Worm (Caenorhabditis elegans) whole organism, L2 larva: ENCODE measurements around the gene nspg-13.

Experiments
- C34F6.9 ChIP-seq: fragments of 150-350 bp; optimal IDR thresholded peaks from 2 replicates; lab custom pipeline; 2014; ENCODE audit warnings: missing biosample characterization, missing genetic modification characterization
- F13H6.1 ChIP-seq: sonication (generic microtip); optimal IDR thresholded peaks from 2 replicates; lab custom pipeline; 2016; ENCODE audit warnings: missing genetic modification characterization, missing compliant biosample characterization
- R02D3.7 ChIP-seq: fragments of 150-350 bp; optimal IDR thresholded peaks from 2 replicates; lab custom pipeline; 2014; ENCODE audit warnings: missing biosample characterization, missing genetic modification characterization
- ZK546.5 ChIP-seq: sonication (generic microtip); optimal IDR thresholded peaks from 2 replicates; lab custom pipeline; 2017; ENCODE audit warnings: missing biosample characterization, missing genetic modification characterization
- ceh-16 ChIP-seq: fragments of 150-350 bp; optimal IDR thresholded peaks from 2 replicates; lab custom pipeline; 2014; ENCODE audit warnings: missing biosample characterization, missing genetic modification characterization
- crh-2 ChIP-seq: sonication (generic microtip); optimal IDR thresholded peaks from 2 replicates; lab custom pipeline; 2017; ENCODE audit warnings: missing biosample characterization, missing genetic modification characterization
- dmd-4 ChIP-seq: sonication (generic microtip); optimal IDR thresholded peaks from 2 replicates; lab custom pipeline; 2017; ENCODE audit warnings: missing biosample characterization, missing genetic modification characterization
- egl-27 ChIP-seq: sonication (generic microtip); optimal IDR thresholded peaks from 3 replicates; lab custom pipeline; 2017; ENCODE audit warnings: missing biosample characterization, missing genetic modification reagents, missing genetic modification characterization
- elt-1 ChIP-seq: fragments of 150-350 bp; optimal IDR thresholded peaks from 2 replicates; lab custom pipeline; 2014; ENCODE audit warnings: missing biosample characterization, missing genetic modification characterization
- elt-3 ChIP-seq: sonication (generic microtip); optimal IDR thresholded peaks from 2 replicates; lab custom pipeline; 2017; ENCODE audit warnings: missing biosample characterization, missing genetic modification characterization
- fos-1 ChIP-seq: fragments of 150-350 bp; optimal IDR thresholded peaks from 2 replicates; lab custom pipeline; 2014; ENCODE audit warnings: missing biosample characterization, missing genetic modification characterization
- gmeb-1 ChIP-seq: fragments of 150-350 bp; optimal IDR thresholded peaks from 2 replicates; lab custom pipeline; 2014; ENCODE audit warnings: missing biosample characterization, missing genetic modification characterization
- lin-11 ChIP-seq: fragments of 150-350 bp; sonication (generic microtip); optimal IDR thresholded peaks from 2 replicates; lab custom pipeline; 2014; ENCODE audit warnings: missing biosample characterization, missing genetic modification characterization, inconsistent platforms, mixed read lengths
- lin-39 ChIP-seq: fragments of 150-350 bp; optimal IDR thresholded peaks from 2 replicates; lab custom pipeline; 2014; ENCODE audit warnings: missing biosample characterization, missing genetic modification reagents, missing genetic modification characterization
- lsy-2 ChIP-seq, 2 experiments: fragments of 150-350 bp in 1 of 2; sonication (generic microtip) in 1 of 2; optimal IDR thresholded peaks; 2 replicates each; lab custom pipeline; 2014 to 2017; ENCODE audit warnings: missing biosample characterization in 2 of 2, missing genetic modification characterization in 2 of 2
- mab-5 ChIP-seq: fragments of 150-350 bp; optimal IDR thresholded peaks from 2 replicates; lab custom pipeline; 2014; ENCODE audit warnings: missing biosample characterization, missing genetic modification characterization
- mbf-1 ChIP-seq: sonication (generic microtip); optimal IDR thresholded peaks from 2 replicates; lab custom pipeline; 2017; ENCODE audit warnings: missing biosample characterization, missing genetic modification characterization
- nhr-10 ChIP-seq: sonication (generic microtip); optimal IDR thresholded peaks from 2 replicates; lab custom pipeline; 2017; ENCODE audit warnings: missing biosample characterization, missing genetic modification characterization
- nhr-12 ChIP-seq: fragments of 150-350 bp; optimal IDR thresholded peaks from 2 replicates; lab custom pipeline; 2014; ENCODE audit warnings: missing biosample characterization, missing genetic modification characterization
- nhr-129 ChIP-seq: fragments of 150-350 bp; optimal IDR thresholded peaks from 2 replicates; lab custom pipeline; 2014; ENCODE audit warnings: missing biosample characterization, missing genetic modification characterization
- nhr-21 ChIP-seq: fragments of 150-350 bp; optimal IDR thresholded peaks from 2 replicates; lab custom pipeline; 2014; ENCODE audit warnings: missing biosample characterization, missing genetic modification characterization
- nhr-23 ChIP-seq: fragments of 150-350 bp; optimal IDR thresholded peaks from 2 replicates; lab custom pipeline; 2014; ENCODE audit warnings: missing biosample characterization, missing genetic modification reagents, missing genetic modification characterization
- nhr-237 ChIP-seq: fragments of 150-350 bp; optimal IDR thresholded peaks from 2 replicates; lab custom pipeline; 2014; ENCODE audit warnings: missing biosample characterization, missing genetic modification characterization
- nhr-6 ChIP-seq: fragments of 150-350 bp; optimal IDR thresholded peaks from 2 replicates; lab custom pipeline; 2014; ENCODE audit warnings: missing biosample characterization, missing genetic modification characterization
- nhr-77 ChIP-seq: fragments of 150-350 bp; optimal IDR thresholded peaks from 2 replicates; lab custom pipeline; 2014; ENCODE audit warnings: missing biosample characterization, missing genetic modification characterization
- peb-1 ChIP-seq: fragments of 150-350 bp; optimal IDR thresholded peaks from 2 replicates; lab custom pipeline; 2014; ENCODE audit warnings: missing biosample characterization, missing genetic modification characterization
- sem-4 ChIP-seq: fragments of 150-350 bp; optimal IDR thresholded peaks from 2 replicates; lab custom pipeline; 2014; ENCODE audit warnings: missing biosample characterization, missing genetic modification reagents, missing genetic modification characterization
- sma-3 ChIP-seq: sonication (generic microtip); optimal IDR thresholded peaks from 2 replicates; lab custom pipeline; 2016; ENCODE audit warnings: missing genetic modification reagents, missing genetic modification characterization, missing compliant biosample characterization
- sma-9 ChIP-seq, 2 experiments: fragments of 150-350 bp in 1 of 2; sonication (generic microtip) in 1 of 2; optimal IDR thresholded peaks; 2 replicates each; lab custom pipeline; 2014 to 2016; ENCODE audit warnings: missing genetic modification characterization in 2 of 2, mild to moderate bottlenecking in 1 of 2, missing biosample characterization in 1 of 2, missing compliant biosample characterization in 1 of 2, missing genetic modification reagents in 1 of 2, moderate library complexity in 1 of 2
- snpc-4 ChIP-seq: fragments of 150-350 bp; optimal IDR thresholded peaks from 2 replicates; lab custom pipeline; 2014; ENCODE audit warnings: missing biosample characterization, missing genetic modification characterization
- unc-39 ChIP-seq: fragments of 150-350 bp; optimal IDR thresholded peaks from 2 replicates; lab custom pipeline; 2014; ENCODE audit warnings: missing biosample characterization, missing genetic modification characterization
- unc-55 ChIP-seq: fragments of 150-350 bp; sonication (generic microtip); optimal IDR thresholded peaks from 3 replicates; lab custom pipeline; 2014; ENCODE audit warnings: missing biosample characterization, missing genetic modification reagents, missing genetic modification characterization
- unc-62 ChIP-seq: fragments of 150-350 bp; optimal IDR thresholded peaks from 2 replicates; lab custom pipeline; 2014; ENCODE audit warnings: missing biosample characterization, missing genetic modification reagents, missing genetic modification characterization
- zag-1 ChIP-seq: fragments of 150-350 bp; optimal IDR thresholded peaks from 2 replicates; lab custom pipeline; 2014; ENCODE audit warnings: missing biosample characterization, missing genetic modification characterization
- ztf-1 ChIP-seq: fragments of 200-800 bp; sonication (Bioruptor generic); conservative IDR thresholded peaks from 2 replicates; pipeline ENCODE4 v1.3.6; 2022; ENCODE audit warnings: missing genetic modification characterization, missing compliant biosample characterization
- ztf-11 ChIP-seq: sonication (generic microtip); optimal IDR thresholded peaks from 2 replicates; lab custom pipeline; 2017; ENCODE audit warnings: missing biosample characterization, missing genetic modification characterization

The nspg-13 gene

DNA sequence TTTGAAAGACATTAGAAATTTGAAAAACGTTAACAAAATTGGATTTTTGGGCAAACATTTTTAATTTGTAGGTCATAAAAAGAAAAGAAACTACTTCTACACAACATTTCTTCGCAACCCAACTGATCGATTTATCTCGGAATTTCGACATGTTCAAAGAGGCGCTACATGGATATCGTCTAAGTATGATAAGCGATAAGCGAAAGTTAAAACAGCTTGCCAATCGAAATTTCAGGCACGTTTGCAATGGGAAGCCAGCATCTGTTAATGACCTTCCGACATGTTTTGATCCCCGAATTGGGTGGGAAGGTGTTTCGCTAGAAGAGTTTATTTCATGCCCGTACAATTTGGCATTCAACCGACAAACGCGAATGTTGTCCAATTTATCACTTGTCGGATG lies 21.8 kb downstream of the nspg-13 start:
- TF ChIP-seq mbf-1 (no peak), peb-1 (tag; lab: Kevin White, UChicago) (no peak), ztf-11 (no peak), nhr-12 (tag; lab: Kevin White, UChicago) (no peak), sma-9 (GFP tag; optimal IDR thresholded peaks at IDR 0.05; lab: Kevin White, UChicago) (no peak), sma-9 (tag; optimal IDR thresholded peaks at IDR 0.05; lab: Kevin White, UChicago) (no peak)

DNA sequence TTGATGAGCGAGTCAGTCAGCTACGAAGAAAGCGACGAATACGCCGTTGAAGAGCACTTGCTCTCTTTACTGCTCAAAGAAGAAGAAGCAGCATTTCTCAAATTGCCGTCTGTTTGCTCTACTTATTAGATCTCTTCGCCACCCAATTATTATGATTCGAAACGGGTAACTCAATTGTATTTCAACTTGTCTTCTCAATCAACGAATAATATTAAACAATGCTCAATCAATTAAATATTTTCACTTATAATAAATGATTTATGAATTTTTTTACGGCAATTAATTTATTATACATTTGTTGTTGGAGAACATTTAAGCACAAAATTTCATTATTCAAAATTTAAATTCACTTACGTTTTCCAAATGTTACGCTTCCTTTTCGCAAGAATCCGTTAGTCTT lies 23.3 kb downstream of the nspg-13 start:
- TF ChIP-seq elt-3, result no peak
- TF ChIP-seq, all 48 proteins: peak for 0

DNA sequence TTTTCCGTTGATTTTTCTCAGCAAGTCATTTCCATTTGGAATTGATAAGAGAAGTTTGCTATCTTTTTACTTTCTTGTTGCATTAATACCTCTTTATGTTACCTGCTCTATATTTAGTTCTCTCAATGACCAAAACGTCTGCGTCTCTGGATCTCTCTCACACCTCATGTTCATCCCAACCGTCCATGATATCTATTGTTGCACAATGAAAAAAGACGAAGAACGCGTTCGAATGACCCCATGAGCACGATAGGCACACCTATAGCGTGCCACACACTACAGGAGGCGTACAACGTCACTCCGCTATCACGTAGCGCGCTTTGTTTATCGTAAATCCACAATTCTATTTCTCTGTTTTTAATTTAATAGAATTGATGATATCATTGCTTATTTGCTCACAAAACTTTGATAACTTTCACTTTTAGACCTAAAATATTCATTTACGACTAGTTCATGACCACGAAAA lies 24.2 kb downstream of the nspg-13 start, which contains the start of gene Y34B4A.2:
Gene Y34B4A.2, plus strand, starts transcription at position 328 of the 466 bp plus-strand sequence.
- TF ChIP-seq lin-11 (no peak), F13H6.1 (tag; lab: Kevin White, UChicago) (peak; percentile 27), R02D3.7 (tag; lab: Kevin White, UChicago) (peak; percentile 84), sma-3 (GFP tag; lab: Kevin White, UChicago) (peak; percentile 35), nhr-237 (tag; lab: Kevin White, UChicago) (no peak), unc-55 (GFP tag; lab: Kevin White, UChicago) (peak; percentile 37), peb-1 (tag; lab: Kevin White, UChicago) (no peak), elt-1 (tag; lab: Kevin White, UChicago) (no peak), fos-1 (peak; percentile 37), snpc-4 (tag; lab: Kevin White, UChicago) (no peak), unc-62 (GFP tag; lab: Kevin White, UChicago) (no peak), ztf-1 (no peak), ZK546.5 (tag; lab: Kevin White, UChicago) (no peak), crh-2 (tag; lab: Kevin White, UChicago) (peak; percentile 51), C34F6.9 (tag; lab: Kevin White, UChicago) (no peak), nhr-129 (tag; lab: Kevin White, UChicago) (peak; percentile 54), dmd-4 (tag; lab: Kevin White, UChicago) (no peak), lsy-2 (tag; optimal IDR thresholded peaks at IDR 0.05; lab: Kevin White, UChicago) (no peak), nhr-10 (tag; lab: Kevin White, UChicago) (no peak), gmeb-1 (tag; lab: Kevin White, UChicago) (no peak), mab-5 (tag; lab: Kevin White, UChicago) (no peak), sma-9 (GFP tag; optimal IDR thresholded peaks at IDR 0.05; lab: Kevin White, UChicago) (peak; percentile 55), sma-9 (tag; optimal IDR thresholded peaks at IDR 0.05; lab: Kevin White, UChicago) (no peak), unc-39 (tag; lab: Kevin White, UChicago) (no peak), nhr-23 (tag; lab: Kevin White, UChicago) (no peak), zag-1 (no peak), nhr-6 (tag; lab: Kevin White, UChicago) (no peak), elt-3 (no peak)
- TF ChIP-seq, all 48 proteins: peak for 8

- TF ChIP-seq lin-39 (tag; lab: Kevin White, UChicago) (no peak), dmd-4 (tag; lab: Kevin White, UChicago) (no peak), crh-2 (tag; lab: Kevin White, UChicago) (no peak), nhr-21 (tag; lab: Kevin White, UChicago) (no peak), fos-1 (no peak), egl-27 (tag; lab: Kevin White, UChicago) (no peak), mab-5 (tag; lab: Kevin White, UChicago) (no peak)
Measured at ce11 chrX:5279674-5280073, 24.7 kb downstream of the nspg-13 start, which contains the start of gene rga-8. Gene rga-8 (minus strand): TSS chrX:5279774.

DNA sequence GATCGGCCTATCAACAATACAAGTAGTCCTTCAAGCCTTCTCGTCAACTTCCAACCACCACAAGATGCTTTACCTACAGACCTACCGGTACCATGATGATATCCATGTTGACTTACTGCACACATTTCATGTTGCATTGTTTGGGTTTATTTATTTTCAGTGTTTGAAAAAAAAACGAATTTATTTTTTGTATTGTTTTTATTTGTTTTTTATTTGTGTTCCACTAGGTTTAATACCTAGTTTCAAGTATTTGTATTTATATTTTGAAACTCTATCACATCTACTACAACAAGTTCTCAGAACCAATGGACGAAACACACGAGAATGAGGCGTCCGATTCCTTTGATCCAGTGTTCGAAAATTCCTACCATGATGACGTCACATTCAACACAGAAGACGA lies 28.5 kb downstream of the nspg-13 start, which contains the start of gene vps-41:
Gene vps-41, plus strand, starts transcription at position 301 of the 400 bp plus-strand sequence.
- TF ChIP-seq C34F6.9 (tag; lab: Kevin White, UChicago) (no peak), nhr-77 (tag; lab: Kevin White, UChicago) (no peak), lin-39 (tag; lab: Kevin White, UChicago) (no peak), ZK546.5 (tag; lab: Kevin White, UChicago) (no peak), nhr-23 (tag; lab: Kevin White, UChicago) (no peak), sem-4 (no peak), crh-2 (tag; lab: Kevin White, UChicago) (no peak), zag-1 (no peak), ceh-16 (tag; lab: Kevin White, UChicago) (no peak), sma-3 (GFP tag; lab: Kevin White, UChicago) (no peak), nhr-129 (tag; lab: Kevin White, UChicago) (no peak), ztf-11 (no peak), nhr-21 (tag; lab: Kevin White, UChicago) (no peak), snpc-4 (tag; lab: Kevin White, UChicago) (no peak), gmeb-1 (tag; lab: Kevin White, UChicago) (no peak)
